Worm (Caenorhabditis elegans): Measurements from ENCODE around the gene nspg-7.1.

nspg-7.1 gene

ce11 chrIV:9335552-9336251 is 5.0 kb upstream of the nspg-7.1 start, which contains the start of the genes coa-4 and T20D3.14:
TSS of gene coa-4 (minus strand) at chrIV:9335602.
TSS of gene T20D3.14 (minus strand) at chrIV:9335909.
- TF ChIP-seq ceh-9 (tag; optimal IDR thresholded peaks at IDR 0.05) (no peak), aly-2 (tag; optimal IDR thresholded peaks at IDR 0.05) (no peak), mdl-1 (tag; optimal IDR thresholded peaks at IDR 0.05) (no peak), nhr-43 (tag; optimal IDR thresholded peaks at IDR 0.05; ENCODE audit: poor library complexity, severe bottlenecking) (no peak), nhr-76 (tag; optimal IDR thresholded peaks at IDR 0.05) (no peak), fos-1 (tag; optimal IDR thresholded peaks at IDR 0.05) (no peak), elt-3 (tag; optimal IDR thresholded peaks at IDR 0.05) (no peak), egl-5 (tag; optimal IDR thresholded peaks at IDR 0.05) (no peak), fkh-2 (tag; optimal IDR thresholded peaks at IDR 0.05) (no peak), unc-39 (tag; optimal IDR thresholded peaks at IDR 0.05) (no peak), nhr-67 (tag; optimal IDR thresholded peaks at IDR 0.05) (no peak), nfya-1 (tag; optimal IDR thresholded peaks at IDR 0.05; ENCODE audit: insufficient read depth) (peak; percentile 61), nhr-11 (tag; optimal IDR thresholded peaks at IDR 0.05) (no peak), pha-4 (tag; optimal IDR thresholded peaks at IDR 0.05) (peak; percentile 80), lin-15B (tag; optimal IDR thresholded peaks at IDR 0.05) (peak; percentile 25), sea-2 (GFP tag; optimal IDR thresholded peaks at IDR 0.05) (no peak), daf-12 (tag; optimal IDR thresholded peaks at IDR 0.05) (no peak), eor-1 (tag; optimal IDR thresholded peaks at IDR 0.05) (no peak), ZK546.5 (tag; optimal IDR thresholded peaks at IDR 0.05) (no peak), nhr-237 (tag; optimal IDR thresholded peaks at IDR 0.05) (no peak), ceh-82 (tag; optimal IDR thresholded peaks at IDR 0.05) (no peak), skn-1 (tag; optimal IDR thresholded peaks at IDR 0.05) (no peak), zag-1 (tag; optimal IDR thresholded peaks at IDR 0.05) (no peak), elt-1 (tag; optimal IDR thresholded peaks at IDR 0.05) (no peak), mml-1 (tag; optimal IDR thresholded peaks at IDR 0.05) (no peak), elt-2 (tag; optimal IDR thresholded peaks at IDR 0.05) (peak; percentile 75), pqm-1 (tag; optimal IDR thresholded peaks at IDR 0.05) (no peak), lin-39 (tag; optimal IDR thresholded peaks at IDR 0.05) (no peak), unc-62 (GFP tag; optimal IDR thresholded peaks at IDR 0.05) (no peak), nhr-77 (tag; optimal IDR thresholded peaks at IDR 0.05) (no peak), tbx-2 (tag; optimal IDR thresholded peaks at IDR 0.05) (no peak), snpc-4 (tag; optimal IDR thresholded peaks at IDR 0.05) (peak; percentile 27), fkh-10 (GFP tag; optimal IDR thresholded peaks at IDR 0.05) (no peak), ztf-11 (tag; optimal IDR thresholded peaks at IDR 0.05) (no peak), egl-27 (tag; optimal IDR thresholded peaks at IDR 0.05) (no peak), nhr-23 (tag; optimal IDR thresholded peaks at IDR 0.05) (no peak), ceh-16 (tag; optimal IDR thresholded peaks at IDR 0.05) (no peak), hmg-11 (tag; optimal IDR thresholded peaks at IDR 0.05) (peak; percentile 2), ztf-4 (tag; optimal IDR thresholded peaks at IDR 0.05) (no peak), R02D3.7 (tag; optimal IDR thresholded peaks at IDR 0.05) (no peak), nhr-25 (tag; optimal IDR thresholded peaks at IDR 0.05) (no peak), lsy-12 (tag; optimal IDR thresholded peaks at IDR 0.05) (no peak), nhr-28 (tag; optimal IDR thresholded peaks at IDR 0.05) (no peak), ceh-28 (tag; optimal IDR thresholded peaks at IDR 0.05) (no peak), nhr-12 (tag; optimal IDR thresholded peaks at IDR 0.05) (no peak), ama-1 (optimal IDR thresholded peaks at IDR 0.05) (no peak), jun-1 (tag; optimal IDR thresholded peaks at IDR 0.05) (no peak)

Data from whole organism, L3 larva.